Worm (Caenorhabditis elegans) whole organism, early embryonic: ENCODE results near the gene hrpf-2.

Experiments used
- B0310.2 ChIP-seq: sonication (generic microtip); optimal IDR thresholded peaks from 2 replicates; lab custom pipeline; 2016; ENCODE audit warnings: mild to moderate bottlenecking, missing genetic modification characterization, missing compliant biosample characterization
- F13C5.2 ChIP-seq: sonication (generic microtip); optimal IDR thresholded peaks from 2 replicates; lab custom pipeline; 2017; ENCODE audit warnings: mild to moderate bottlenecking, missing genetic modification characterization, inconsistent platforms, missing compliant biosample characterization
- aly-1 ChIP-seq: sonication (generic microtip); optimal IDR thresholded peaks from 2 replicates; lab custom pipeline; 2016; ENCODE audit warnings: missing genetic modification characterization, missing compliant biosample characterization
- ama-1 ChIP-seq: fragments of 150-350 bp; optimal IDR thresholded peaks from 2 replicates; lab custom pipeline; 2014
- ceh-13 ChIP-seq: fragments of 200-800 bp; sonication (Bioruptor generic); optimal IDR thresholded peaks from 2 replicates; lab custom pipeline; 2018; ENCODE audit warnings: mild to moderate bottlenecking, missing genetic modification characterization, missing compliant biosample characterization
- ceh-36 ChIP-seq: sonication (generic microtip); optimal IDR thresholded peaks from 2 replicates; lab custom pipeline; 2016; ENCODE audit warnings: missing genetic modification characterization, inconsistent platforms, missing compliant biosample characterization
- flt-1 ChIP-seq: fragments of 200-800 bp; sonication (Bioruptor generic); IDR thresholded peaks from 2 replicates; pipeline ENCODE4 v1.3.6; 2022; ENCODE audit warnings: missing genetic modification characterization, missing compliant biosample characterization
- hmbx-1 ChIP-seq: sonication (generic microtip); optimal IDR thresholded peaks from 2 replicates; lab custom pipeline; 2016; ENCODE audit warnings: mild to moderate bottlenecking, missing genetic modification characterization, missing compliant biosample characterization
- hmg-4 ChIP-seq: fragments of 200-800 bp; sonication (Bioruptor generic); optimal IDR thresholded peaks from 2 replicates; lab custom pipeline; 2018; ENCODE audit warnings: mild to moderate bottlenecking, missing genetic modification characterization, missing compliant biosample characterization
- hnd-1 ChIP-seq: sonication (generic microtip); optimal IDR thresholded peaks from 2 replicates; lab custom pipeline; 2016; ENCODE audit warnings: missing genetic modification characterization, missing compliant biosample characterization
- scrt-1 ChIP-seq: fragments of 200-800 bp; sonication (Bioruptor generic); IDR thresholded peaks from 2 replicates; pipeline ENCODE4 v1.3.6; 2022; ENCODE audit warnings: missing genetic modification characterization, missing compliant biosample characterization
- sea-1 ChIP-seq: fragments of 200-800 bp; sonication (Bioruptor generic); conservative IDR thresholded peaks from 2 replicates; pipeline ENCODE4 v1.3.6; 2022; ENCODE audit warnings: missing genetic modification characterization, missing compliant biosample characterization
- tra-4 ChIP-seq: sonication (generic microtip); optimal IDR thresholded peaks from 2 replicates; lab custom pipeline; 2017; ENCODE audit warnings: missing genetic modification characterization, missing compliant biosample characterization

- TF ChIP-seq ceh-13 (no peak), sea-1 (GFP tag; lab: Robert Waterston, UW) (no peak), tra-4 (tag; lab: Kevin White, UChicago) (no peak), B0310.2 (no peak), ama-1 (lab: Kevin White, UChicago) (no peak), F13C5.2 (tag; lab: Kevin White, UChicago) (no peak), aly-1 (no peak), ceh-36 (no peak), flt-1 (GFP tag; lab: Robert Waterston, UW) (no peak), scrt-1 (GFP tag; lab: Robert Waterston, UW) (no peak), hmbx-1 (no peak), hnd-1 (no peak), hmg-4 (GFP tag; lab: Kevin White, UChicago) (no peak)
Observed at ce11 chrIV:6337353-6337752, 39.0 kb downstream of the hrpf-2 start, which contains the start of gene ipla-6.
